Fruit fly (Drosophila melanogaster): ENCODE measurements around the gene inaE.

The inaE gene

dm6 chrX:13788973-13789682 is 5.6 kb downstream of the inaE start (continued):
- no peak for TF ChIP-seq Met (GFP tag; optimal IDR thresholded peaks at IDR 0.05)
- no peak for TF ChIP-seq CG11902 (GFP tag; optimal IDR thresholded peaks at IDR 0.05)
- no peak for TF ChIP-seq fd85E (GFP tag; optimal IDR thresholded peaks at IDR 0.05)
- no peak for TF ChIP-seq CG10669 (GFP tag; optimal IDR thresholded peaks at IDR 0.05)
- TF ChIP-seq topi (GFP tag; optimal IDR thresholded peaks at IDR 0.05) = no peak
- no peak for TF ChIP-seq Smox (GFP tag; optimal IDR thresholded peaks at IDR 0.05)
- TF ChIP-seq ss (GFP tag; optimal IDR thresholded peaks at IDR 0.05) = peak in 1 of 2 experiments; percentile 9
- peak; percentile 8 for TF ChIP-seq Sox102F (GFP tag; optimal IDR thresholded peaks at IDR 0.05)
- no peak for TF ChIP-seq fkh (GFP tag; optimal IDR thresholded peaks at IDR 0.05)
- no peak for TF ChIP-seq CG15336 (GFP tag; IDR thresholded peaks at IDR 0.05)
- no peak for TF ChIP-seq CG9139 (GFP tag; optimal IDR thresholded peaks at IDR 0.05)
- TF ChIP-seq OdsH (GFP tag; optimal IDR thresholded peaks at IDR 0.05) = no peak
- no peak for TF ChIP-seq CG6792 (GFP tag; optimal IDR thresholded peaks at IDR 0.05)
- peak; percentile 13 for TF ChIP-seq CG7368 (GFP tag; optimal IDR thresholded peaks at IDR 0.05)
- TF ChIP-seq lz (GFP tag; optimal IDR thresholded peaks at IDR 0.05) = no peak
- TF ChIP-seq esn (GFP tag; optimal IDR thresholded peaks at IDR 0.05) = no peak
- TF ChIP-seq Hr39 (GFP tag; optimal IDR thresholded peaks at IDR 0.05) = no peak
- TF ChIP-seq Ets21C (GFP tag; optimal IDR thresholded peaks at IDR 0.05) = no peak
- TF ChIP-seq cyc (GFP tag; optimal IDR thresholded peaks at IDR 0.05) = peak; percentile 2
- TF ChIP-seq CG6163 (GFP tag; IDR thresholded peaks at IDR 0.05) = 0 out of 3 replicates have a peak, but pooled peaks have one; percentile 32
- TF ChIP-seq Ets96B (tag; optimal IDR thresholded peaks at IDR 0.05) = no peak
- no peak for TF ChIP-seq CG6276 (GFP tag; optimal IDR thresholded peaks at IDR 0.05)
- TF ChIP-seq CG16779 (tag; optimal IDR thresholded peaks at IDR 0.05) = no peak
- TF ChIP-seq CG6854 (GFP tag; optimal IDR thresholded peaks at IDR 0.05) = no peak
- no peak for TF ChIP-seq CG1621 (tag; optimal IDR thresholded peaks at IDR 0.05)
- no peak for TF ChIP-seq CG4318 (GFP tag; optimal IDR thresholded peaks at IDR 0.05)
- peak; percentile 37 for TF ChIP-seq Eip78C (GFP tag)
- TF ChIP-seq CG3032 (tag; optimal IDR thresholded peaks at IDR 0.05) = peak; percentile 36
- TF ChIP-seq spab (GFP tag; optimal IDR thresholded peaks at IDR 0.05) = no peak
- TF ChIP-seq Hr4 (GFP tag; optimal IDR thresholded peaks at IDR 0.05) = peak; percentile 23
- peak; percentile 22 for TF ChIP-seq CG32006 (GFP tag; optimal IDR thresholded peaks at IDR 0.05)

dm6 chrX:13791011-13791410 is 7.5 kb downstream of the inaE start, which contains the start of gene CG10993:
TSS of gene CG10993 (minus strand) at chrX:13791111.
- no peak for TF ChIP-seq CG9139 (GFP tag; optimal IDR thresholded peaks at IDR 0.05)
- no peak for TF ChIP-seq CG8319 (GFP tag; optimal IDR thresholded peaks at IDR 0.05)
- TF ChIP-seq CG8119 (GFP tag; IDR thresholded peaks at IDR 0.05) = no peak
- no peak for TF ChIP-seq CG34406 (GFP tag; optimal IDR thresholded peaks at IDR 0.05)
- no peak for TF ChIP-seq CG6276 (GFP tag; optimal IDR thresholded peaks at IDR 0.05)
- no peak for TF ChIP-seq CG10669 (GFP tag; optimal IDR thresholded peaks at IDR 0.05)
- no peak for TF ChIP-seq CG6163 (GFP tag; IDR thresholded peaks at IDR 0.05)
- TF ChIP-seq fd59A (GFP tag; optimal IDR thresholded peaks at IDR 0.05) = no peak
- no peak for TF ChIP-seq dsx (GFP tag; optimal IDR thresholded peaks at IDR 0.05; ENCODE audit: poor library complexity, severe bottlenecking)
- no peak for TF ChIP-seq CG11762 (GFP tag; optimal IDR thresholded peaks at IDR 0.05; ENCODE audit: insufficient read depth)
- no peak for TF ChIP-seq Sox14 (GFP tag; optimal IDR thresholded peaks at IDR 0.05)
- TF ChIP-seq Ets21C (GFP tag; optimal IDR thresholded peaks at IDR 0.05) = no peak

- TF ChIP-seq OdsH (GFP tag; optimal IDR thresholded peaks at IDR 0.05) (no peak), ss (GFP tag; optimal IDR thresholded peaks at IDR 0.05) (no peak), CG31627 (GFP tag; optimal IDR thresholded peaks at IDR 0.05) (no peak), CG8319 (GFP tag; optimal IDR thresholded peaks at IDR 0.05) (no peak), Lpt (GFP tag; optimal IDR thresholded peaks at IDR 0.05) (no peak), Smox (GFP tag; optimal IDR thresholded peaks at IDR 0.05) (no peak), Gug (GFP tag; IDR thresholded peaks at IDR 0.05) (no peak), Eip78C (GFP tag) (peak; percentile 11), Eip93F (GFP tag; optimal IDR thresholded peaks at IDR 0.05) (no peak), CG15336 (GFP tag; IDR thresholded peaks at IDR 0.05) (no peak), CG7368 (GFP tag; optimal IDR thresholded peaks at IDR 0.05) (no peak), spab (GFP tag; optimal IDR thresholded peaks at IDR 0.05) (no peak), svp (GFP tag) (peak; percentile 17), CG6163 (GFP tag; IDR thresholded peaks at IDR 0.05) (no peak), achi (GFP tag; optimal IDR thresholded peaks at IDR 0.05) (no peak), salr (GFP tag; optimal IDR thresholded peaks at IDR 0.05) (no peak)
These were observed 8.9 kb downstream of the inaE start for dm6 chrX:13792463-13792862.
